Worm (Caenorhabditis elegans) whole organism, L2 larva: Measurements from ENCODE around the gene best-15.

Source experiments
- ceh-82 ChIP-seq: fragments of 150-350 bp; optimal IDR thresholded peaks from 2 replicates; lab custom pipeline; 2014; ENCODE audit warnings: missing biosample characterization, missing genetic modification characterization
- lin-39 ChIP-seq: fragments of 150-350 bp; optimal IDR thresholded peaks from 2 replicates; lab custom pipeline; 2014; ENCODE audit warnings: missing biosample characterization, missing genetic modification reagents, missing genetic modification characterization
- zag-1 ChIP-seq: fragments of 150-350 bp; optimal IDR thresholded peaks from 2 replicates; lab custom pipeline; 2014; ENCODE audit warnings: missing biosample characterization, missing genetic modification characterization

DNA sequence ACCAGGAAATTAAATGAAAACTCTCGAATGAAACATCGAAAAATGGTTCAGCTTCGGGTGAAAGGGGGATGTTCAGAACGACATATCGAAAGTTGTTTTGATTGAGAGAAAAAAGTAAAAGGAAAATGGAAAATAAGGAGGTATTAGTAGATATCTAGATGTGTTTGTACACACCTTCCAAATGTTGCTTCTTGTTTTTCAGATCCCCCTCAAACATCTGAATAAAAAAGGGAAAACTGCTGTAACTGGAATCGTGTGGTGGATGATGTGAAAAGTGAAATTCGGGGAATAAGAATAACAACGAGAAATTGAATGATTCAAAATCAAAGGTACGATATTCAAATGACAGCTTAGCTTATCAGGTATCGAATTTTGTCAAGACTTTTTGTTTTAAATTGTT is 4.0 kb downstream of the best-15 start, which contains the start of gene npax-3:
- TF ChIP-seq ceh-82 (tag; lab: Kevin White, UChicago) (no peak), zag-1 (tag; lab: Kevin White, UChicago) (no peak), lin-39 (no peak)
